Worm (Caenorhabditis elegans) whole organism, L3 larva: ENCODE results near the gene phf-32.

Experiments
- ama-1 ChIP-seq: fragments of 150-350 bp; optimal IDR thresholded peaks from 2 replicates; lab custom pipeline; 2018
- ceh-82 ChIP-seq: fragments of 150-350 bp; optimal IDR thresholded peaks from 2 replicates; lab custom pipeline; 2014; ENCODE audit warnings: missing biosample characterization, missing genetic modification characterization
- elt-1 ChIP-seq: fragments of 150-350 bp; optimal IDR thresholded peaks from 2 replicates; lab custom pipeline; 2014; ENCODE audit warnings: missing biosample characterization, missing genetic modification characterization
- elt-3 ChIP-seq, 3 experiments: fragments of 150-350 bp in 1 of 3; sonication (generic microtip) in 2 of 3; optimal IDR thresholded peaks; 2 replicates in 2 of 3; 4 replicates in 1 of 3; lab custom pipeline; 2014 to 2017; ENCODE audit warnings: missing biosample characterization in 3 of 3, missing genetic modification characterization in 3 of 3
- fkh-10 ChIP-seq: sonication (generic microtip); optimal IDR thresholded peaks from 2 replicates; lab custom pipeline; 2017; ENCODE audit warnings: missing biosample characterization, missing genetic modification reagents, missing genetic modification characterization
- nhr-23 ChIP-seq: fragments of 150-350 bp; optimal IDR thresholded peaks from 2 replicates; lab custom pipeline; 2014; ENCODE audit warnings: missing biosample characterization, missing genetic modification reagents, missing genetic modification characterization
- nhr-76 ChIP-seq: fragments of 150-350 bp; sonication (generic microtip); optimal IDR thresholded peaks from 5 replicates; lab custom pipeline; 2014; ENCODE audit warnings: missing biosample characterization, missing genetic modification characterization
- nhr-77 ChIP-seq: fragments of 150-350 bp; optimal IDR thresholded peaks from 2 replicates; lab custom pipeline; 2014; ENCODE audit warnings: missing biosample characterization, missing genetic modification characterization
- sea-2 ChIP-seq: fragments of 150-350 bp; sonication (generic microtip); optimal IDR thresholded peaks from 4 replicates; lab custom pipeline; 2014; ENCODE audit warnings: missing biosample characterization, missing genetic modification reagents, missing genetic modification characterization
- skn-1 ChIP-seq: fragments of 150-350 bp; optimal IDR thresholded peaks from 2 replicates; lab custom pipeline; 2014; ENCODE audit warnings: missing biosample characterization, missing genetic modification characterization
- snpc-4 ChIP-seq: fragments of 150-350 bp; optimal IDR thresholded peaks from 2 replicates; lab custom pipeline; 2014; ENCODE audit warnings: missing biosample characterization, missing genetic modification characterization

DNA sequence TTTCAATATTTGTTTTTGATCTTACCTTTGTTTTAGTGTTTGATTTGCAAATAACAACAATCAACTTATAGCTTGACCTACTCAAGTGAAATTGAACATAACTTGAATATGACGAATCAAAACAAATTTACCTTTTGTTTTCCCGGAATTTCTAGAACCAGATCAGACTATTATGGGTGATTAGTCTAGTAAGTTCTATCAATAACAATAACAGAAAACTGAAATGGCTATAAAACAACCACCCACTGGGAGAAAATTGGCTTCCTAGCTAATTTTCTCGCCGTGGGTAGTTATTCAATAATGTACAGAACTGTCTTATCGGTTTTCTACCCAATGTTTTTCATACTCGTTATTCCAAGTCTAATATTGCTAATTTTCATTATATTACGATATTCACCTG is 22.0 kb downstream of the phf-32 start, which contains the start of gene srd-45:
- TF ChIP-seq skn-1 (no peak), sea-2 (GFP tag; lab: Kevin White, UChicago) (no peak), nhr-23 (tag; lab: Kevin White, UChicago) (no peak), nhr-76 (tag; lab: Kevin White, UChicago) (no peak), nhr-77 (tag; lab: Kevin White, UChicago) (no peak), ama-1 (lab: Kevin White, UChicago) (no peak), elt-1 (tag; lab: Kevin White, UChicago) (no peak), fkh-10 (GFP tag; lab: Kevin White, UChicago) (no peak), snpc-4 (tag; lab: Kevin White, UChicago) (no peak), elt-3 (tag; optimal IDR thresholded peaks at IDR 0.05; lab: Kevin White, UChicago) (no peak), ceh-82 (no peak)
